Fruit fly (Drosophila melanogaster): ENCODE data around the gene fig.

dm6 chr3R:29771645-29772089 is 8.6 kb downstream of the fig start:
- TF ChIP-seq Sin3A (optimal IDR thresholded peaks at IDR 0.05), result no peak
- TF ChIP-seq insv (optimal IDR thresholded peaks at IDR 0.05), result no peak
- no peak for TF ChIP-seq h (optimal IDR thresholded peaks at IDR 0.05)

Data from Kc167 (cell line).